Worm (Caenorhabditis elegans) whole organism, L1 larva: ENCODE data around the gene hid-1.
A peak's percentile ranks its signal among the peaks of the same experiment; 100 is the strongest.

ENCODE experiments used
- C04F5.9 ChIP-seq: sonication (generic microtip); optimal IDR thresholded peaks from 2 replicates; lab custom pipeline; 2016; ENCODE audit warnings: missing genetic modification characterization, missing compliant biosample characterization
- C16A3.4 ChIP-seq: fragments of 150-350 bp; optimal IDR thresholded peaks from 2 replicates; lab custom pipeline; 2014; ENCODE audit warnings: missing biosample characterization, missing genetic modification characterization
- F16B12.6 ChIP-seq: fragments of 150-350 bp; optimal IDR thresholded peaks from 2 replicates; lab custom pipeline; 2014; ENCODE audit warnings: missing biosample characterization, missing genetic modification characterization
- Y116A8C.19 ChIP-seq: sonication (generic microtip); optimal IDR thresholded peaks from 2 replicates; lab custom pipeline; 2016; ENCODE audit warnings: missing compliant biosample characterization, missing genetic modification characterization, borderline replicate concordance
- aly-2 ChIP-seq: fragments of 150-350 bp; optimal IDR thresholded peaks from 2 replicates; lab custom pipeline; 2014; ENCODE audit warnings: missing biosample characterization, missing genetic modification characterization
- ama-1 ChIP-seq: fragments of 150-350 bp; optimal IDR thresholded peaks from 2 replicates; lab custom pipeline; 2014
- ceh-63 ChIP-seq: fragments of 200-800 bp; sonication (Bioruptor generic); optimal IDR thresholded peaks from 2 replicates; lab custom pipeline; 2018; ENCODE audit warnings: mild to moderate bottlenecking, missing genetic modification characterization, missing compliant biosample characterization
- ceh-8 ChIP-seq: fragments of 200-800 bp; sonication (Bioruptor generic); optimal IDR thresholded peaks from 2 replicates; lab custom pipeline; 2018; ENCODE audit warnings: mild to moderate bottlenecking, missing genetic modification characterization, moderate library complexity, missing compliant biosample characterization
- ceh-82 ChIP-seq, 3 experiments: fragments of 150-350 bp in 1 of 3; sonication (generic microtip) in 2 of 3; optimal IDR thresholded peaks; 2 replicates each; lab custom pipeline; 2014 to 2017; ENCODE audit warnings: missing biosample characterization in 3 of 3, missing genetic modification characterization in 3 of 3
- ceh-90 ChIP-seq: sonication (generic microtip); optimal IDR thresholded peaks from 2 replicates; lab custom pipeline; 2016; ENCODE audit warnings: missing genetic modification characterization, missing compliant biosample characterization
- ces-1 ChIP-seq: fragments of 150-350 bp; optimal IDR thresholded peaks from 2 replicates; lab custom pipeline; 2014; ENCODE audit warnings: missing biosample characterization, missing genetic modification reagents, missing genetic modification characterization
- dpl-1 ChIP-seq, 3 experiments: fragments of 150-350 bp in 2 of 3; sonication (generic microtip) in 1 of 3; optimal IDR thresholded peaks; 2 replicates each; lab custom pipeline; 2014 to 2017; ENCODE audit warnings: missing biosample characterization in 3 of 3, missing genetic modification characterization in 3 of 3, missing genetic modification reagents in 3 of 3
- dsc-1 ChIP-seq: sonication (generic microtip); optimal IDR thresholded peaks from 2 replicates; lab custom pipeline; 2016; ENCODE audit warnings: mild to moderate bottlenecking, missing genetic modification characterization, missing compliant biosample characterization
- efl-1 ChIP-seq, 4 experiments: fragments of 150-350 bp; optimal IDR thresholded peaks in 3 of 4; peaks in 1 of 4; 1 replicate in 1 of 4; 2 replicates in 3 of 4; lab custom pipeline; 2014; ENCODE audit warnings: missing biosample characterization in 2 of 4, missing genetic modification characterization in 2 of 4, missing genetic modification reagents in 2 of 4
- elt-2 ChIP-seq: sonication (generic microtip); optimal IDR thresholded peaks from 2 replicates; lab custom pipeline; 2016; ENCODE audit warnings: missing genetic modification characterization, mild to moderate bottlenecking, inconsistent platforms, missing compliant biosample characterization, missing genetic modification reagents
- ets-5 ChIP-seq: fragments of 200-800 bp; sonication (Bioruptor generic); IDR thresholded peaks from 2 replicates; pipeline ENCODE4 v1.3.6; 2022; ENCODE audit warnings: missing genetic modification characterization, missing compliant biosample characterization
- fkh-10 ChIP-seq: sonication (generic microtip); optimal IDR thresholded peaks from 2 replicates; lab custom pipeline; 2017; ENCODE audit warnings: missing biosample characterization, missing genetic modification reagents, missing genetic modification characterization
- fos-1 ChIP-seq: fragments of 150-350 bp; optimal IDR thresholded peaks from 2 replicates; lab custom pipeline; 2014; ENCODE audit warnings: missing biosample characterization, missing genetic modification characterization
- hlh-4 ChIP-seq: sonication (generic microtip); optimal IDR thresholded peaks from 2 replicates; lab custom pipeline; 2016; ENCODE audit warnings: mild to moderate bottlenecking, missing genetic modification characterization, missing compliant biosample characterization
- hpl-2 ChIP-seq: fragments of 150-350 bp; optimal IDR thresholded peaks from 2 replicates; lab custom pipeline; 2014; ENCODE audit warnings: missing biosample characterization, missing genetic modification reagents, missing genetic modification characterization
- isw-1 ChIP-seq: fragments of 200-800 bp; sonication (Bioruptor generic); IDR thresholded peaks from 2 replicates; pipeline ENCODE4 v1.3.6; 2022; ENCODE audit warnings: missing genetic modification characterization, missing compliant biosample characterization
- jun-1 ChIP-seq: fragments of 150-350 bp; optimal IDR thresholded peaks from 2 replicates; lab custom pipeline; 2014; ENCODE audit warnings: missing biosample characterization, missing genetic modification reagents, missing genetic modification characterization
- lin-14 ChIP-seq: fragments of 200-800 bp; sonication (Bioruptor generic); optimal IDR thresholded peaks from 2 replicates; lab custom pipeline; 2018; ENCODE audit warnings: mild to moderate bottlenecking, missing genetic modification characterization, moderate library complexity, missing compliant biosample characterization
- lin-35 ChIP-seq, 2 experiments: fragments of 150-350 bp; optimal IDR thresholded peaks; 2 replicates each; lab custom pipeline; 2014; ENCODE audit warnings: missing biosample characterization in 2 of 2, missing genetic modification characterization in 2 of 2, missing genetic modification reagents in 2 of 2
- lin-39 ChIP-seq: fragments of 150-350 bp; optimal IDR thresholded peaks from 2 replicates; lab custom pipeline; 2014; ENCODE audit warnings: missing biosample characterization, missing genetic modification reagents, missing genetic modification characterization
- lir-3 ChIP-seq: sonication (generic microtip); optimal IDR thresholded peaks from 2 replicates; lab custom pipeline; 2016; ENCODE audit warnings: mild to moderate bottlenecking, missing genetic modification characterization, moderate library complexity, missing compliant biosample characterization; ENCODE audit not compliant: poor library complexity
- lsy-2 ChIP-seq, 2 experiments: fragments of 150-350 bp; optimal IDR thresholded peaks; 2 replicates each; lab custom pipeline; 2014; ENCODE audit warnings: missing biosample characterization in 2 of 2, missing genetic modification characterization in 2 of 2
- mdl-1 ChIP-seq, 2 experiments: fragments of 150-350 bp; optimal IDR thresholded peaks; 2 replicates each; lab custom pipeline; 2014 to 2017; ENCODE audit warnings: missing biosample characterization in 2 of 2, missing genetic modification characterization in 2 of 2, inconsistent platforms in 1 of 2
- nhr-20 ChIP-seq: sonication (generic microtip); optimal IDR thresholded peaks from 2 replicates; lab custom pipeline; 2016; ENCODE audit warnings: mild to moderate bottlenecking, missing genetic modification characterization, missing compliant biosample characterization
- nhr-28 ChIP-seq: fragments of 150-350 bp; optimal IDR thresholded peaks from 2 replicates; lab custom pipeline; 2014; ENCODE audit warnings: missing biosample characterization, missing genetic modification characterization
- nhr-47 ChIP-seq: sonication (generic microtip); optimal IDR thresholded peaks from 2 replicates; lab custom pipeline; 2016; ENCODE audit warnings: mild to moderate bottlenecking, missing genetic modification characterization, moderate library complexity, missing compliant biosample characterization
- nhr-71 ChIP-seq: sonication (generic microtip); optimal IDR thresholded peaks from 2 replicates; lab custom pipeline; 2016; ENCODE audit warnings: mild to moderate bottlenecking, missing genetic modification characterization, moderate library complexity, missing compliant biosample characterization
- nhr-76 ChIP-seq: sonication (generic microtip); optimal IDR thresholded peaks from 2 replicates; lab custom pipeline; 2017; ENCODE audit warnings: missing biosample characterization, missing genetic modification characterization
- nhr-77 ChIP-seq: fragments of 150-350 bp; optimal IDR thresholded peaks from 2 replicates; lab custom pipeline; 2014; ENCODE audit warnings: missing biosample characterization, missing genetic modification characterization
- nhr-85 ChIP-seq: sonication (generic microtip); peaks from one replicate; lab custom pipeline; 2016; ENCODE audit warnings: missing genetic modification characterization, inconsistent platforms, missing compliant biosample characterization
- pqm-1 ChIP-seq: sonication (generic microtip); optimal IDR thresholded peaks from 3 replicates; lab custom pipeline; 2017; ENCODE audit warnings: missing biosample characterization, missing genetic modification characterization
- rnt-1 ChIP-seq: sonication (generic microtip); optimal IDR thresholded peaks from 2 replicates; lab custom pipeline; 2016; ENCODE audit warnings: mild to moderate bottlenecking, missing genetic modification characterization, moderate library complexity, missing compliant biosample characterization
- skn-1 ChIP-seq: fragments of 150-350 bp; optimal IDR thresholded peaks from 2 replicates; lab custom pipeline; 2014; ENCODE audit warnings: missing biosample characterization, missing genetic modification characterization
- snpc-4 ChIP-seq: fragments of 150-350 bp; optimal IDR thresholded peaks from 2 replicates; lab custom pipeline; 2014; ENCODE audit warnings: missing biosample characterization, missing genetic modification characterization
- sox-4 ChIP-seq: sonication (generic microtip); optimal IDR thresholded peaks from 2 replicates; lab custom pipeline; 2016; ENCODE audit warnings: missing genetic modification characterization, missing compliant biosample characterization
- sptf-1 ChIP-seq: fragments of 150-350 bp; optimal IDR thresholded peaks from 2 replicates; lab custom pipeline; 2014; ENCODE audit warnings: missing biosample characterization, missing genetic modification characterization
- tbx-2 ChIP-seq: sonication (generic microtip); optimal IDR thresholded peaks from 2 replicates; lab custom pipeline; 2016; ENCODE audit warnings: missing genetic modification characterization, missing compliant biosample characterization
- tlp-1 ChIP-seq: fragments of 150-350 bp; optimal IDR thresholded peaks from 2 replicates; lab custom pipeline; 2014; ENCODE audit warnings: missing biosample characterization, missing genetic modification characterization
- unc-62 ChIP-seq: fragments of 150-350 bp; optimal IDR thresholded peaks from 2 replicates; lab custom pipeline; 2014; ENCODE audit warnings: missing biosample characterization, missing genetic modification reagents, missing genetic modification characterization
- unc-98 ChIP-seq: fragments of 200-800 bp; sonication (Bioruptor generic); IDR thresholded peaks from 2 replicates; pipeline ENCODE4 v1.3.6; 2022; ENCODE audit warnings: missing genetic modification characterization, missing compliant biosample characterization
- vab-15 ChIP-seq: sonication (generic microtip); optimal IDR thresholded peaks from 2 replicates; lab custom pipeline; 2017; ENCODE audit warnings: missing genotype, mild to moderate bottlenecking, missing genetic modification characterization, missing compliant biosample characterization
- zip-4 ChIP-seq: fragments of 200-800 bp; sonication (Bioruptor generic); optimal IDR thresholded peaks from 2 replicates; lab custom pipeline; 2018; ENCODE audit warnings: mild to moderate bottlenecking, missing genetic modification characterization, moderate library complexity, missing compliant biosample characterization
- ztf-11 ChIP-seq, 2 experiments: sonication (generic microtip); optimal IDR thresholded peaks; 2 replicates each; lab custom pipeline; 2016 to 2017; ENCODE audit warnings: missing genetic modification characterization in 2 of 2, missing biosample characterization in 1 of 2, missing compliant biosample characterization in 1 of 2

Gene hid-1

ce11 chrX:2527877-2528276 lies 39.0 kb downstream of the hid-1 start (continued):
- peak; percentile 47 for TF ChIP-seq nhr-85 (tag; lab: Kevin White, UChicago)
- TF ChIP-seq isw-1 (GFP tag; lab: Robert Waterston, UW), result no peak
- TF ChIP-seq lin-39 (tag; lab: Kevin White, UChicago), result no peak
- peak; percentile 53 for TF ChIP-seq nhr-71 (tag; lab: Kevin White, UChicago)
- peak; percentile 23 for TF ChIP-seq dsc-1 (tag; lab: Kevin White, UChicago)
- TF ChIP-seq aly-2 (tag; lab: Kevin White, UChicago), result no peak
- peak in 2 of 3 experiments; percentile 47 to 52 for TF ChIP-seq ceh-82 (tag; optimal IDR thresholded peaks at IDR 0.05; lab: Kevin White, UChicago)
- peak in 1 of 3 experiments; percentile 1 for TF ChIP-seq dpl-1 (GFP tag; optimal IDR thresholded peaks at IDR 0.05; lab: Kevin White, UChicago)
- no peak for TF ChIP-seq elt-2 (tag; lab: Kevin White, UChicago)
- TF ChIP-seq lsy-2 (tag; optimal IDR thresholded peaks at IDR 0.05; lab: Kevin White, UChicago), result no peak
- TF ChIP-seq jun-1 (tag; lab: Kevin White, UChicago), result no peak
- TF ChIP-seq pqm-1 (tag; lab: Kevin White, UChicago), result no peak
- peak in 1 of 2 experiments; percentile 44 for TF ChIP-seq lin-35 (GFP tag; optimal IDR thresholded peaks at IDR 0.05; lab: Kevin White, UChicago)
- TF ChIP-seq C04F5.9 (tag; lab: Kevin White, UChicago), result no peak
- peak; percentile 59 for TF ChIP-seq fkh-10 (GFP tag; lab: Kevin White, UChicago)
- peak; percentile 7 for TF ChIP-seq nhr-77 (tag; lab: Kevin White, UChicago)
- peak; percentile 26 for TF ChIP-seq nhr-20 (tag; lab: Kevin White, UChicago)
- peak in 1 of 2 experiments; percentile 11 for TF ChIP-seq mdl-1 (tag; optimal IDR thresholded peaks at IDR 0.05; lab: Kevin White, UChicago)
- TF ChIP-seq skn-1 (tag; lab: Kevin White, UChicago), result peak; percentile 78

- TF ChIP-seq snpc-4 (tag; lab: Kevin White, UChicago) (no peak), lin-39 (tag; lab: Kevin White, UChicago) (no peak), ceh-63 (no peak), ceh-90 (no peak), dpl-1 (GFP tag; optimal IDR thresholded peaks at IDR 0.05; lab: Kevin White, UChicago) (no peak), unc-62 (GFP tag; lab: Kevin White, UChicago) (no peak), dsc-1 (tag; lab: Kevin White, UChicago) (no peak), Y116A8C.19 (no peak), elt-2 (tag; lab: Kevin White, UChicago) (peak; percentile 6), nhr-76 (tag; lab: Kevin White, UChicago) (no peak), hpl-2 (GFP tag; lab: Kevin White, UChicago) (no peak), lin-35 (GFP tag; optimal IDR thresholded peaks at IDR 0.05; lab: Kevin White, UChicago) (peak in 1 of 2 experiments; percentile 44), lin-14 (GFP tag; lab: Kevin White, UChicago) (no peak), fkh-10 (GFP tag; lab: Kevin White, UChicago) (no peak), F16B12.6 (no peak), lir-3 (tag; lab: Kevin White, UChicago) (no peak), hlh-4 (no peak), fos-1 (tag; lab: Kevin White, UChicago) (no peak), nhr-20 (tag; lab: Kevin White, UChicago) (peak; percentile 10), ztf-11 (tag; optimal IDR thresholded peaks at IDR 0.05; lab: Kevin White, UChicago) (no peak), zip-4 (GFP tag; lab: Kevin White, UChicago) (no peak), sptf-1 (tag; lab: Kevin White, UChicago) (no peak), nhr-28 (tag; lab: Kevin White, UChicago) (no peak), ceh-82 (tag; optimal IDR thresholded peaks at IDR 0.05; lab: Kevin White, UChicago) (no peak), vab-15 (tag; lab: Kevin White, UChicago) (no peak), skn-1 (tag; lab: Kevin White, UChicago) (peak; percentile 58), ces-1 (GFP tag; lab: Kevin White, UChicago) (no peak), nhr-85 (tag; lab: Kevin White, UChicago) (no peak), jun-1 (tag; lab: Kevin White, UChicago) (no peak), rnt-1 (tag; lab: Kevin White, UChicago) (peak; percentile 43), sox-4 (tag; lab: Kevin White, UChicago) (no peak), ceh-8 (GFP tag; lab: Kevin White, UChicago) (no peak), tlp-1 (no peak), pqm-1 (tag; lab: Kevin White, UChicago) (no peak), nhr-47 (tag; lab: Kevin White, UChicago) (peak; percentile 17), ets-5 (GFP tag; lab: Robert Waterston, UW) (no peak), mdl-1 (tag; optimal IDR thresholded peaks at IDR 0.05; lab: Kevin White, UChicago) (no peak), tbx-2 (tag; lab: Kevin White, UChicago) (no peak), ama-1 (lab: Kevin White, UChicago) (no peak), C16A3.4 (tag; lab: Kevin White, UChicago) (peak; percentile 3), isw-1 (GFP tag; lab: Robert Waterston, UW) (no peak), efl-1 (optimal IDR thresholded peaks at IDR 0.05; lab: Kevin White, UChicago) (no peak), efl-1 (GFP tag; optimal IDR thresholded peaks at IDR 0.05 in 1 of 2; lab: Kevin White, UChicago) (peak in 1 of 2 experiments; percentile 74), unc-98 (no peak), aly-2 (tag; lab: Kevin White, UChicago) (no peak)
Measured at ce11 chrX:2531276-2531675, 42.4 kb downstream of the hid-1 start.
